Worm (Caenorhabditis elegans) whole organism, L1 larva: ENCODE data around the gene str-225.

ENCODE experiments used
- aha-1 ChIP-seq: fragments of 150-350 bp; optimal IDR thresholded peaks from 2 replicates; lab custom pipeline; 2014; ENCODE audit warnings: missing biosample characterization, missing genetic modification characterization
- aly-2 ChIP-seq: fragments of 150-350 bp; optimal IDR thresholded peaks from 2 replicates; lab custom pipeline; 2014; ENCODE audit warnings: missing biosample characterization, missing genetic modification characterization
- lsy-2 ChIP-seq, 2 experiments: fragments of 150-350 bp; optimal IDR thresholded peaks; 2 replicates each; lab custom pipeline; 2014; ENCODE audit warnings: missing biosample characterization in 2 of 2, missing genetic modification characterization in 2 of 2
- nhr-84 ChIP-seq: sonication (generic microtip); optimal IDR thresholded peaks from 2 replicates; lab custom pipeline; 2017; ENCODE audit warnings: missing biosample characterization, missing genetic modification characterization
- zag-1 ChIP-seq: fragments of 150-350 bp; optimal IDR thresholded peaks from 2 replicates; lab custom pipeline; 2014; ENCODE audit warnings: missing biosample characterization, missing genetic modification characterization

- TF ChIP-seq aha-1 (tag; lab: Kevin White, UChicago) (no peak), nhr-84 (tag; lab: Kevin White, UChicago) (no peak), aly-2 (no peak), lsy-2 (tag; optimal IDR thresholded peaks at IDR 0.05; lab: Kevin White, UChicago) (no peak), zag-1 (no peak)
Measured at ce11 chrV:3555986-3556385, 48.4 kb downstream of the str-225 start, which contains the start of gene grl-30.
